Worm (Caenorhabditis elegans): ENCODE measurements around the gene M106.7.

DNA sequence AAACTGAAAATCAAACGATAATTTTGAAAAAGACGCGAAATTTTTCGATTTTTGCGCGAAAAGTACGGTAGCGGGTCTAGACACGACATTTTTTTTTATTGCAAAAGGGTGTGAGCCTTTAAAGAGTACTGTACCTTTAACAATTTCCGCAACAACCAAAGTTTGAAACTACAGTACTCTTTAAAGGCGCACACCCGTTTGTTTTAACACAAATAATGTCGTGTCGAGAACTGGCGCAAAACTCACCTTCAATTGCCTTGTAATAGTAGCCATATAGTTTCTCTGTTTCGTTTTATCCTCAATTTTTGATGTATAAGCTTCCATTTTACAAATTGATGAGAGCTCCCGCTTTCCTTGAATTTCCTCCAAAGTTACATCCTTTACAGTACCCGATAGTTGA lies 28.3 kb upstream of the M106.7 start:
- TF ChIP-seq unc-130 (tag; optimal IDR thresholded peaks at IDR 0.05) = no peak
- no peak for TF ChIP-seq egl-27 (tag; optimal IDR thresholded peaks at IDR 0.05)
